Fruit fly (Drosophila melanogaster): ENCODE data around the gene dmrt99B.
A peak's percentile ranks its signal among the peaks of the same experiment; 100 is the strongest.

The dmrt99B gene

dm6 chr3R:29723048-29723656 lies 30.8 kb downstream of the dmrt99B start, which contains the start of gene Pcd (continued):
- TF ChIP-seq Fer3 (tag; optimal IDR thresholded peaks at IDR 0.05) (no peak), Meics (GFP tag; optimal IDR thresholded peaks at IDR 0.05) (no peak), run (tag; optimal IDR thresholded peaks at IDR 0.05) (no peak), ac (GFP tag; optimal IDR thresholded peaks at IDR 0.05) (no peak), HLHmδ (GFP tag; optimal IDR thresholded peaks at IDR 0.05) (no peak), CG11398 (GFP tag; optimal IDR thresholded peaks at IDR 0.05) (no peak), CG9797 (GFP tag; optimal IDR thresholded peaks at IDR 0.05) (no peak), sug (tag; optimal IDR thresholded peaks at IDR 0.05) (peak; percentile 3), CG12942 (GFP tag; optimal IDR thresholded peaks at IDR 0.05) (no peak), CG6765 (GFP tag; optimal IDR thresholded peaks at IDR 0.05) (no peak), Usf (GFP tag; optimal IDR thresholded peaks at IDR 0.05) (no peak), CG31365 (tag; optimal IDR thresholded peaks at IDR 0.05) (no peak), CG18764 (GFP tag; optimal IDR thresholded peaks at IDR 0.05) (no peak), CG2889 (GFP tag; IDR thresholded peaks at IDR 0.05) (no peak), Awh (GFP tag; IDR thresholded peaks at IDR 0.05) (no peak), wek (GFP tag; optimal IDR thresholded peaks at IDR 0.05) (no peak), so (GFP tag; IDR thresholded peaks at IDR 0.05) (no peak), tin (GFP tag; optimal IDR thresholded peaks at IDR 0.05) (no peak), sna (GFP tag; IDR thresholded peaks at IDR 0.05; ENCODE audit: partially characterized antibody) (peak; percentile 24; the same call in 1 of the 2 replicates), inv (GFP tag; IDR thresholded peaks at IDR 0.05; ENCODE audit: partially characterized antibody) (no peak), sima (GFP tag; optimal IDR thresholded peaks at IDR 0.05) (no peak), CG8765 (GFP tag; IDR thresholded peaks at IDR 0.05) (no peak), CG15514 (GFP tag; optimal IDR thresholded peaks at IDR 0.05) (peak; percentile 77), slbo (GFP tag; IDR thresholded peaks at IDR 0.05) (no peak), Ets97D (GFP tag; optimal IDR thresholded peaks at IDR 0.05) (no peak), CG8478 (optimal IDR thresholded peaks at IDR 0.05) (no peak), cad (GFP tag; optimal IDR thresholded peaks at IDR 0.05) (no peak), Dip3 (GFP tag; optimal IDR thresholded peaks at IDR 0.05) (no peak), gcm (GFP tag; optimal IDR thresholded peaks at IDR 0.05) (no peak), tx (GFP tag; optimal IDR thresholded peaks at IDR 0.05) (no peak), CG4730 (GFP tag; IDR thresholded peaks at IDR 0.05) (no peak), odd (GFP tag; optimal IDR thresholded peaks at IDR 0.05) (no peak), CG12219 (GFP tag; optimal IDR thresholded peaks at IDR 0.05) (no peak), MESR4 (GFP tag; optimal IDR thresholded peaks at IDR 0.05) (peak; percentile 56), NFAT (GFP tag; IDR thresholded peaks at IDR 0.05) (no peak), sr (GFP tag; IDR thresholded peaks at IDR 0.05) (no peak), lmd (GFP tag; IDR thresholded peaks at IDR 0.05) (no peak), CG1024 (GFP tag; IDR thresholded peaks at IDR 0.05) (no peak), Tbp (GFP tag; optimal IDR thresholded peaks at IDR 0.05) (no peak), emc (GFP tag; optimal IDR thresholded peaks at IDR 0.05) (no peak), CG7987 (GFP tag; optimal IDR thresholded peaks at IDR 0.05) (no peak), unpg (GFP tag; optimal IDR thresholded peaks at IDR 0.05) (no peak), Hr78 (GFP tag; optimal IDR thresholded peaks at IDR 0.05) (no peak), CHES-1-like (GFP tag; optimal IDR thresholded peaks at IDR 0.05) (no peak), Dp (GFP tag; optimal IDR thresholded peaks at IDR 0.05) (peak; percentile 88), Fer1 (GFP tag; optimal IDR thresholded peaks at IDR 0.05) (no peak), Hr39 (optimal IDR thresholded peaks at IDR 0.05) (no peak), ERR (GFP tag; optimal IDR thresholded peaks at IDR 0.05) (no peak), zen (tag; optimal IDR thresholded peaks at IDR 0.05) (no peak), TFAM (GFP tag; optimal IDR thresholded peaks at IDR 0.05) (no peak), pfk (GFP tag; optimal IDR thresholded peaks at IDR 0.05) (no peak), Bdp1 (GFP tag; optimal IDR thresholded peaks at IDR 0.05) (no peak)

All from whole organism, embryonic.